Worm (Caenorhabditis elegans): ENCODE measurements around the gene hlh-27.
"Not testable (repeated sequence)": the region's sequence is repeated elsewhere in the genome, so short reads cannot be mapped to it uniquely, and the experiment has no call there.

hlh-27 gene

DNA sequence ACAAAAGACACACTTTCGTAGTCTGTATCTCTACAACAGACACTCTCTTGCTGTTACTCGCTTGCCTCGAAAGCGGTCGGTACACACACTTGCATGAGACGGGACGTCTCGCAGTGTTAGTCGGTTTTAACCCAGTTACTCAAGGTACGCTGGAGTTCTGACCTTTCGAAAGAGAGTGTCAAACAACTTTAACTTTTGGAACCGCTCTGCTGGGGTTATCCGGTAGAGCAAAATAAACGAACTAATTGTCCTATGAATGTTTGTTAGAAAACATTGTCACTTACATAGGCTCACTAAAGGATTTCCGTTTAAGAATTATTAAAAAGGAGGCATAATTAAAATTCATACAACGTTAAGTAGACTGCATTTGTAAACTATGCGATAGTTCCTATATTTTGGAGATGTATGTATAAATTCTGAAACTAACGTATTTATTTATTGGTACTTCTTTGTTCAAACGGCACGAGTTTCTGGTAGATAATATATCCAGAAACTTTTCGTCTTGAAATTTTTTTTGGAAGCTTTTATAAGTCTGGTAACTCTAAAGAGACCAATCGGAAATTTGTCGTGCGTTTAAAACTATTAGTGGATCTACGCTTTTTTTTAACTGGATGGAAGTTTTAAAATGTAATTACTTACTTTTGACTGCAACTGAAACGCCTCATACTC lies 3.6 kb upstream of the hlh-27 start (continued):
- TF ChIP-seq nhr-23 (tag; optimal IDR thresholded peaks at IDR 0.05), result peak; percentile 99
- TF ChIP-seq hmg-11 (tag; optimal IDR thresholded peaks at IDR 0.05), result peak; percentile 98
- TF ChIP-seq nhr-28 (tag; optimal IDR thresholded peaks at IDR 0.05), result peak; percentile 76
- TF ChIP-seq egl-5 (tag; optimal IDR thresholded peaks at IDR 0.05), result peak; percentile 96
- TF ChIP-seq ceh-16 (tag; optimal IDR thresholded peaks at IDR 0.05), result peak; percentile 80
- no peak for TF ChIP-seq ceh-9 (tag; optimal IDR thresholded peaks at IDR 0.05)
- peak; percentile 95 for TF ChIP-seq nhr-43 (tag; optimal IDR thresholded peaks at IDR 0.05; ENCODE audit: poor library complexity, severe bottlenecking)
- TF ChIP-seq eor-1 (tag; optimal IDR thresholded peaks at IDR 0.05), result peak in 1 of 2 experiments; percentile 71
- TF ChIP-seq tbx-2 (tag; optimal IDR thresholded peaks at IDR 0.05), result peak; percentile 97
- peak; percentile 98 for TF ChIP-seq lsy-12 (tag; optimal IDR thresholded peaks at IDR 0.05)
- TF ChIP-seq egl-27 (tag; optimal IDR thresholded peaks at IDR 0.05), result peak; percentile 71
- TF ChIP-seq elt-3 (tag; optimal IDR thresholded peaks at IDR 0.05), result peak in 2 of 3 experiments; percentile 77 to 92

DNA sequence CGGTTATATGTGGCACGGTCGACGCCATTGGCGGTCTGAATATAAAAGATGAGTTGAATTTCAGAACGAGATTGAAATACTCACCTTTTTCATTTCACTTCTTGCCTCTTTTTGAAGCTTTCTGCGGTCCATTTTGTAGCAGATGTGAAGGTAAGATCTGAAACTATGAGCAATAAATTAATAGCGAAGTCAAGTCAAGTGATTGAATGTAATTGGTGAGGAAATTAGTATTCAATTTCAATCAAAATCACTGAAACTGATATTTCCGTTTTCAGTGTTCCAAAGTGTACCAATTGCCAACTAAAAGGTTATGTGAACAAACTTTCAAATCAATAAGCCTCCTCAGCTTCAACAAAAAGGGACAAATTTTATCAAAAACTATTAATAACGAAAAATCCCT lies 1.7 kb upstream of the hlh-27 start, which contains the start of gene C17C3.24:
TSS of gene C17C3.24 (minus strand) at position 101 of the 400 bp plus-strand sequence.
- no peak for TF ChIP-seq elt-1 (tag; optimal IDR thresholded peaks at IDR 0.05)
- TF ChIP-seq nhr-67 (tag; optimal IDR thresholded peaks at IDR 0.05), result no peak
- TF ChIP-seq unc-62 (GFP tag; optimal IDR thresholded peaks at IDR 0.05), result no peak
- TF ChIP-seq nhr-11 (tag; optimal IDR thresholded peaks at IDR 0.05), result no peak
- no peak for TF ChIP-seq skn-1 (tag; optimal IDR thresholded peaks at IDR 0.05)
- no peak for TF ChIP-seq elt-3 (tag; optimal IDR thresholded peaks at IDR 0.05)
- no peak for TF ChIP-seq egl-5 (tag; optimal IDR thresholded peaks at IDR 0.05)
- TF ChIP-seq nhr-23 (tag; optimal IDR thresholded peaks at IDR 0.05), result no peak
- no peak for TF ChIP-seq ama-1 (optimal IDR thresholded peaks at IDR 0.05)
- no peak for TF ChIP-seq tbx-2 (tag; optimal IDR thresholded peaks at IDR 0.05)
- no peak for TF ChIP-seq jun-1 (tag; optimal IDR thresholded peaks at IDR 0.05)
- no peak for TF ChIP-seq pha-4 (tag; optimal IDR thresholded peaks at IDR 0.05)
- TF ChIP-seq nhr-28 (tag; optimal IDR thresholded peaks at IDR 0.05), result no peak
- TF ChIP-seq aly-2 (tag; optimal IDR thresholded peaks at IDR 0.05), result no peak
- TF ChIP-seq nhr-25 (tag; optimal IDR thresholded peaks at IDR 0.05), result no peak
- TF ChIP-seq nhr-43 (tag; optimal IDR thresholded peaks at IDR 0.05; ENCODE audit: poor library complexity, severe bottlenecking), result no peak

DNA sequence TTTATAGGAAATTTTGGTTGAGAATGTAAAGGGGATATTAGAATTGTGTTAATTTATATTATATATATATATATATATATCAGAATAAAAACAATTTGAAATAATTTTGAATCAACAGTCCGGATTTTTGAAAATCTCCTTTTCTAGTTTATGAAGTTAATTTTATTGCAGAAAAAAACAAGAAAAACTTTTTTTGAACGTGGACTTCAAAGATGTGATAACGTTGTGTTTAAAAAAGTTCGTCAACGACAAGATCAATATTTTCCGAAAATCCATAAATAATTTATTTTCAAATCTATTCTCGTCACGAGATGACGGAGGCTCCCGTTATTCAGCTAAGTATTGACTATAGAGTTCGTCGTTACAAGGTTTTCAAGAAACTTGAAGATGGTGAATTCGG lies 2.5 kb downstream of the hlh-27 start, which contains the start of gene C17C3.11:
TSS of gene C17C3.11 (plus strand) at position 301 of the 400 bp plus-strand sequence.
- TF ChIP-seq nhr-12 (tag; optimal IDR thresholded peaks at IDR 0.05) (no peak), nhr-67 (tag; optimal IDR thresholded peaks at IDR 0.05) (no peak), elt-2 (tag; optimal IDR thresholded peaks at IDR 0.05) (no peak), unc-39 (tag; optimal IDR thresholded peaks at IDR 0.05) (no peak), sea-2 (GFP tag; optimal IDR thresholded peaks at IDR 0.05) (no peak), fkh-2 (tag; optimal IDR thresholded peaks at IDR 0.05) (no peak), lsy-12 (tag; optimal IDR thresholded peaks at IDR 0.05) (no peak), R02D3.7 (tag; optimal IDR thresholded peaks at IDR 0.05) (no peak), unc-62 (GFP tag; optimal IDR thresholded peaks at IDR 0.05) (no peak), ama-1 (optimal IDR thresholded peaks at IDR 0.05) (no peak), mml-1 (tag; optimal IDR thresholded peaks at IDR 0.05) (no peak), nfya-1 (tag; optimal IDR thresholded peaks at IDR 0.05; ENCODE audit: insufficient read depth) (no peak), ceh-9 (tag; optimal IDR thresholded peaks at IDR 0.05) (no peak), hmg-11 (tag; optimal IDR thresholded peaks at IDR 0.05) (no peak), aly-2 (tag; optimal IDR thresholded peaks at IDR 0.05) (no peak)

DNA sequence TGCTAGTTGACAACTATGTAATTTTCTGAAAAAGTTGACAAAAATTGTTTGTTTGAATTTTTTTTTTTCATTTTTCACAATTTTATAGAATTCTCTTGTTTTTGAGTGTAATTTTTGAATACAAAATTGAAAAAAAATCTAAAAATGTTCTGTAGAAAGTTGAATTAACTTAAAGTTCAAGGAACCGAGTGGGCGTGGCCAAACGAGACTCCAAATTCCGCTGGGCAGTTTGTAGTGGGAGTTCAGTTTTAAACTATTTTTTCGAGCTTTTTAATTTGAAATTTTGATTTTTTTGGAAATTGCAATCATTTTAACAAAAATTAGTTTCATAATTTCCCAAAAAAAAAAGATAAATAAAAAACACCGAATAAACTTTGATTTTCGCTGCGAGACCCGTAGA lies 2.9 kb downstream of the hlh-27 start:
- TF ChIP-seq aly-2 (tag; optimal IDR thresholded peaks at IDR 0.05) (no peak), sea-2 (GFP tag; optimal IDR thresholded peaks at IDR 0.05) (no peak), fkh-2 (tag; optimal IDR thresholded peaks at IDR 0.05) (no peak), egl-27 (tag; optimal IDR thresholded peaks at IDR 0.05) (no peak), eor-1 (tag; optimal IDR thresholded peaks at IDR 0.05) (no peak), lin-15B (tag; optimal IDR thresholded peaks at IDR 0.05) (no peak), nhr-11 (tag; optimal IDR thresholded peaks at IDR 0.05) (no peak)

DNA sequence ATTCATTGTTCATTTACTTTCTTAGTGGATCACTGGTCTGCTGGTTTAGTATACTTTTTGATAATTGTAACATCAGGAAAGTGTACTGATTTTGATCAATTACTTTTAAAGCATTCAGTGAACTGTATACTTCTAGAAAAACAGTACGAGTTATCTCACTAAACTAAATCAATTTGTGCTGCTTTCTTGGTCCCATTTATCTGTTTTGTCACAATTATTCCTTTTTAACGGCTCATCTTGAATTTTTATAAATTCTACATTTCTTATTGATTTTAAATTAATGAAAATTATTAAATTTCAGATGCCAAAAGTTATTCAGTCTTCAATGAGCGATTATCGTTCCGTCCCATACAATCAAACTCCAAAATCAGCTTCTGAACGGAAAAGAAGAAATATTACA lies 5.1 kb downstream of the hlh-27 start, which contains the start of gene hlh-25:
TSS of gene hlh-25 (plus strand) at position 301 of the 400 bp plus-strand sequence.
- TF ChIP-seq lsy-12, R02D3.7, ceh-82 (tag; optimal IDR thresholded peaks at IDR 0.05): not testable (repeated sequence)

All from whole organism, L3 larva.